Fruit fly (Drosophila melanogaster) Kc167 (cell line): ENCODE data around the gene Sap-r.

Source experiments
- Myc ChIP-seq: fragments of >200 bp; optimal IDR thresholded peaks from 2 replicates; lab custom pipeline; 2017; ENCODE audit warnings: missing external identifiers
- Sin3A ChIP-seq: fragments of >200 bp; optimal IDR thresholded peaks from 2 replicates; lab custom pipeline; 2018; ENCODE audit warnings: missing external identifiers
- h ChIP-seq: fragments of >200 bp; optimal IDR thresholded peaks from 3 replicates; lab custom pipeline; 2018; ENCODE audit warnings: missing external identifiers
- insv ChIP-seq: fragments of >200 bp; optimal IDR thresholded peaks from 3 replicates; lab custom pipeline; 2018; ENCODE audit warnings: missing external identifiers
- psq ChIP-seq: fragments of >200 bp; optimal IDR thresholded peaks from 2 replicates; lab custom pipeline; 2017; ENCODE audit warnings: missing external identifiers
- ttk ChIP-seq: sonication (Bioruptor generic); optimal IDR thresholded peaks from 2 replicates; lab custom pipeline; 2017; ENCODE audit warnings: missing external identifiers

- TF ChIP-seq Myc (lab: Kevin White, UChicago) (no peak), Sin3A (no peak), ttk (lab: Kevin White, UChicago) (no peak), h (no peak), psq (lab: Kevin White, UChicago) (no peak), insv (no peak)
Measured at dm6 chr3R:30842199-30842598, 46.7 kb downstream of the Sap-r start.
